Fruit fly (Drosophila melanogaster): ENCODE data around the gene CG5290.

The CG5290 gene

DNA sequence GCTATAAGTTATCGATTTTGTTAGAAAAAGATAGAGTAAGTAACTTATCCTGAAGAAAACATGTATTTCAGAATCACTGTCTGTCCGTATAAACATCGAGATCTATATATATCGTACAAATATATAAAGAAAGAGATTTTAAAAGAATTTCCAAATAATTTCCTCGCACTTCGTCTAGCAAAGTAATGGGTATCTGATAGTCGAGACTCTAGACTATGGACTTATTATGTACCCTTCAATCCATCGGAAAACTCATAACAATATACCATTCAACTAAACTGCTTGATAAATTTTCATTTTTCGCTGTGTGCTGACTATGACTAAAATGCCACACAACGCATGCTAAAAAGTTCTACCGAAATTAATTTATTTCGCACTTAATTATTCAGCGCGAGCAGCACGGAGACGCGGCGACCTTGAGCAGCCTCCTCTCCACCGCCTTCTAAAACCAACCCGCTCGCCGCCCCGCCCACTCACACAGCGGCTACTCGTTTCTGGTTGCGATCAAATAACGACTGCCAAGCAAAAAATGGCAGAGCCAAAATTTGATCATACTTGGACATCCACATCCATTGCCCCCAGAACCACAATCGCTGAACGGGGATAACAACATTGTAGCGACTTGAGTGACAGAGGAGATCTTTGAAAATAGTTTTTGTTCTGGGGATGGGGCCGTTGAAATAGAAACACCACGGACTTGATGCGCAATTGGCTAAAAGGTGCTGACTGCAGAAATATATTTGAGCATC lies 3.6 kb upstream of the CG5290 start:
- TF ChIP-seq acj6 (GFP tag; optimal IDR thresholded peaks at IDR 0.05) (no peak), dac (GFP tag; optimal IDR thresholded peaks at IDR 0.05) (no peak), dsx (GFP tag; optimal IDR thresholded peaks at IDR 0.05; ENCODE audit: poor library complexity, severe bottlenecking) (peak; percentile 18), CG6163 (GFP tag; IDR thresholded peaks at IDR 0.05) (no peak), Sox15 (GFP tag; optimal IDR thresholded peaks at IDR 0.05) (no peak)

DNA sequence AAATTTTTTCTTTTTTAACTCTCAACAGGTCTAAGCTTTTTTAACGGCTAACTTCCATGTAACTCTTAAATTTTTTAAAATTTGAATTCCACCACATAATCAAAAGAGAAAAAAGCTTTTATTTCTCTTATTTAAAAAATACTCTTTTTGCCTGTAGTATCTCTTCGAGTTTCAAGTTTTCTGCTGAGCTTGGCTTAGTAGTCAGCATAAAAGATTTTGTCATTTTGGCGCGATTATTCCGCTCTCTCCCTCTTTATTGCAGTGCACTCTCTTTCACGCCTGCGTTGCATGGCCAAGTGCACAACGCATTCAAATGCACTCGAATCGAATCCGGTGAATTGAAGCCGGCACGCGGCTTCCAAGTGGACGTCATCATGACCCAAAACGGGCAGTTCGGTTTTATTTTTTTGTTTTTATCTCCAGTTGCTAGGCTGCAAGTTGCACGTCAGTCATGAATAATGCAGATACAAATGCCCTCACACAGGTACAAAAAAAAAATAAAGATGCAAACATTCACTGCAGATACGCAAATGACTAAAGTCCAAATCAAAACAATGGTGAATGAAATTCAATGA lies 1.7 kb upstream of the CG5290 start:
- TF ChIP-seq achi (GFP tag; optimal IDR thresholded peaks at IDR 0.05) (no peak), Sox15 (GFP tag; optimal IDR thresholded peaks at IDR 0.05) (no peak), CG31627 (GFP tag; optimal IDR thresholded peaks at IDR 0.05) (no peak), CG10669 (GFP tag; optimal IDR thresholded peaks at IDR 0.05) (no peak), Gug (GFP tag; IDR thresholded peaks at IDR 0.05) (no peak), spab (GFP tag; optimal IDR thresholded peaks at IDR 0.05) (no peak), CG8632 (GFP tag; optimal IDR thresholded peaks at IDR 0.05) (no peak), Met (GFP tag; optimal IDR thresholded peaks at IDR 0.05) (no peak), CG1621 (tag; optimal IDR thresholded peaks at IDR 0.05) (no peak), Ets21C (GFP tag; optimal IDR thresholded peaks at IDR 0.05) (no peak), Hr38 (GFP tag; optimal IDR thresholded peaks at IDR 0.05) (no peak), CG4318 (GFP tag; optimal IDR thresholded peaks at IDR 0.05) (no peak), fd85E (GFP tag; optimal IDR thresholded peaks at IDR 0.05) (no peak), Eip75B (GFP tag; optimal IDR thresholded peaks at IDR 0.05) (no peak), CG15336 (GFP tag; IDR thresholded peaks at IDR 0.05) (peak; percentile 29; the same call in 1 of the 2 replicates), CG8119 (GFP tag; IDR thresholded peaks at IDR 0.05) (peak; percentile 43; the same call in 2 of the 3 replicates), net (GFP tag; optimal IDR thresholded peaks at IDR 0.05) (no peak), CG6808 (GFP tag; optimal IDR thresholded peaks at IDR 0.05) (no peak), pdm3 (GFP tag; optimal IDR thresholded peaks at IDR 0.05) (no peak), Sox14 (GFP tag; optimal IDR thresholded peaks at IDR 0.05) (no peak), esn (GFP tag; optimal IDR thresholded peaks at IDR 0.05) (no peak), Eip78C (GFP tag) (peak; percentile 37), dsx (GFP tag; optimal IDR thresholded peaks at IDR 0.05; ENCODE audit: poor library complexity, severe bottlenecking) (no peak), Sox102F (GFP tag; optimal IDR thresholded peaks at IDR 0.05) (no peak), cyc (GFP tag; optimal IDR thresholded peaks at IDR 0.05) (no peak), Blimp-1 (GFP tag; optimal IDR thresholded peaks at IDR 0.05) (no peak), CG6854 (GFP tag; optimal IDR thresholded peaks at IDR 0.05) (peak; percentile 3), CG11294 (GFP tag; IDR thresholded peaks at IDR 0.05) (no peak), CG7368 (GFP tag; optimal IDR thresholded peaks at IDR 0.05) (no peak), CG8319 (GFP tag; optimal IDR thresholded peaks at IDR 0.05) (no peak), fkh (GFP tag; optimal IDR thresholded peaks at IDR 0.05) (no peak), Smox (GFP tag; optimal IDR thresholded peaks at IDR 0.05) (no peak), CG9139 (GFP tag; optimal IDR thresholded peaks at IDR 0.05) (peak; percentile 12), OdsH (GFP tag; optimal IDR thresholded peaks at IDR 0.05) (no peak), fd59A (GFP tag; optimal IDR thresholded peaks at IDR 0.05) (no peak), CG32006 (GFP tag; optimal IDR thresholded peaks at IDR 0.05) (no peak), CG6792 (GFP tag; optimal IDR thresholded peaks at IDR 0.05) (no peak), Hr39 (GFP tag; optimal IDR thresholded peaks at IDR 0.05) (no peak), salr (GFP tag; optimal IDR thresholded peaks at IDR 0.05) (no peak), CG3032 (tag; optimal IDR thresholded peaks at IDR 0.05) (no peak), acj6 (GFP tag; optimal IDR thresholded peaks at IDR 0.05) (no peak), eg (GFP tag; IDR thresholded peaks at IDR 0.05) (no peak), Lpt (GFP tag; optimal IDR thresholded peaks at IDR 0.05) (no peak), topi (GFP tag; optimal IDR thresholded peaks at IDR 0.05) (no peak), vri (GFP tag; optimal IDR thresholded peaks at IDR 0.05) (peak; percentile 25), Hr4 (GFP tag; optimal IDR thresholded peaks at IDR 0.05) (no peak)

Measured in whole organism, prepupa.